Fruit fly (Drosophila melanogaster): Measurements from ENCODE around the gene CG7506.

DNA sequence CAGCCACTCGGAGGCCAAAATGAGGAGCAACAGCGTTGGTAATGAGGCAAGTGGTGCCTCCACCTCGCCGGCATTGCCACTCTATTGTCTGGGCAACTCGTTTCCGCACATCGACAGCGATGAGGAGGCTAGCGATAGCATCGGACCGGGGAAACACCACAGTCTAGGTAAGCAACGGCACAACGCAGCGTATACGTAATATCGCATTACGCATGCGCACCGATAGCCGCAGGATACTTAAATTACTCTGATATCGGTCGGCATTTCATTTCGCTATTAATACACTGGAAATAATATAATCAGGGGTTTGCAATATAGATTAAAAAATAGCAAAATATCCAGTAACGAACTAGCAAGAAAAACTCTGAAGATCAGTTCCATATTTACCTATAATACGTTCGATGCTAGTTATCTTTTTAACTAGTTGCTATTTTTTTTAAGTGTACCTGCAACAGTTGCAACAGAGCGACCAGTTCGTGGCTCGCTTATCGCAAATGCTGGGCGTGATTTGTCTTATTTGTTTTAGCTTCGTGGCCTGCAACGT lies 23.9 kb downstream of the CG7506 start:
- no peak for TF ChIP-seq EcR (GFP tag; optimal IDR thresholded peaks at IDR 0.05)
- TF ChIP-seq CG12605 (GFP tag; IDR thresholded peaks at IDR 0.05), result peak; percentile 73
